Fruit fly (Drosophila melanogaster): ENCODE data around the gene sens-2.

DNA sequence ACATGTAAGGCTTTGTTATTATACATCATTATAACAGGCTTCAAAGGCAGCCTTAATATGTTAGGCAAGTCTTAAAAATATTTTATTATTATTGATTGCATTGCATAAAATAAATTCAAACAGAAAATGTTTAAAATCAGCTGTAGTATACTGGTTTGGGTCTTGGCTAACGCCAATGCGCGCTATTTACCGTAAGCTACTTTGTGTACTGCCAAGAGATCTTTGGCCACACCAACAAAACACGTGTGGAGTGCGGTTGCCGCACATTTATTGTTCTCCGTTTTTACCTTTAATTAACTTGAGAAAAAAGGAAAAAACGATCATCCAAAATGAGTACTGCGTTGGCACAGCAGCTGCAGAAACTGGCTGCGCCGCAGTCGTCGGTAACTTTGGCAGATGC lies 32.2 kb downstream of the sens-2 start:
- TF ChIP-seq CTCF (optimal IDR thresholded peaks at IDR 0.05) (peak; percentile 36 to 52), CG8478 (optimal IDR thresholded peaks at IDR 0.05) (no peak)
